Fruit fly (Drosophila melanogaster) whole organism, embryonic: Measurements from ENCODE around the gene Ugt37B1.

Experiments used
- Awh ChIP-seq: fragments of 200-800 bp; sonication (Bioruptor generic); IDR thresholded peaks from 2 replicates; pipeline ENCODE4, ENCODE4 v1.3.6; 2022; ENCODE audit warnings: missing biosample characterization, missing genetic modification characterization
- Bgb ChIP-seq: fragments of 200-800 bp; sonication (Bioruptor generic); IDR thresholded peaks from 2 replicates; pipeline ENCODE4 v1.3.6; 2022; ENCODE audit warnings: missing biosample characterization, missing genetic modification characterization; ENCODE audit not compliant: partially characterized antibody
- Blimp-1 ChIP-seq: fragments of 200-800 bp; sonication (Bioruptor generic); optimal IDR thresholded peaks from 3 replicates; lab custom pipeline; 2018; ENCODE audit warnings: missing biosample characterization, missing genetic modification characterization, mild to moderate bottlenecking, moderate library complexity, missing genetic modification reagents
- CG10431 ChIP-seq: fragments of 200-800 bp; sonication (Bioruptor generic); optimal IDR thresholded peaks from 3 replicates; lab custom pipeline; 2018; ENCODE audit warnings: missing biosample characterization, mild to moderate bottlenecking, missing genetic modification characterization
- CG11247 ChIP-seq: fragments of 200-800 bp; sonication (Bioruptor generic); IDR thresholded peaks from 2 replicates; pipeline ENCODE4 v1.3.6; 2022; ENCODE audit warnings: missing biosample characterization, missing genetic modification characterization
- CG11696 ChIP-seq: fragments of 200-800 bp; sonication (Bioruptor generic); IDR thresholded peaks from 2 replicates; pipeline ENCODE4 v1.3.6; 2022; ENCODE audit warnings: missing biosample characterization, missing genetic modification characterization
- CG13894 ChIP-seq: fragments of 200-800 bp; sonication (Bioruptor generic); optimal IDR thresholded peaks from 3 replicates; lab custom pipeline; 2018; ENCODE audit warnings: missing biosample characterization, mild to moderate bottlenecking, missing genetic modification characterization, moderate library complexity
- CG15269 ChIP-seq: fragments of 200-800 bp; sonication (Bioruptor generic); optimal IDR thresholded peaks from 2 replicates; lab custom pipeline; 2018; ENCODE audit warnings: missing biosample characterization, mild to moderate bottlenecking, missing genetic modification characterization, moderate library complexity
- CG16779 ChIP-seq: fragments of 200-800 bp; sonication (Bioruptor generic); IDR thresholded peaks from 2 replicates; pipeline ENCODE4 v1.3.6; 2022; ENCODE audit warnings: missing biosample characterization, missing genetic modification characterization
- CG16863 ChIP-seq: fragments of 200-800 bp; sonication (Bioruptor generic); optimal IDR thresholded peaks from 3 replicates; lab custom pipeline; 2016; ENCODE audit warnings: missing biosample characterization, missing genetic modification characterization
- CG2116 ChIP-seq: fragments of 200-800 bp; sonication (Bioruptor generic); optimal IDR thresholded peaks from 3 replicates; lab custom pipeline; 2018; ENCODE audit warnings: missing biosample characterization, mild to moderate bottlenecking, missing genetic modification characterization
- CG2199 ChIP-seq: fragments of 200-800 bp; sonication (Bioruptor generic); IDR thresholded peaks from 3 replicates; pipeline ENCODE4 v1.3.6; 2022; ENCODE audit warnings: missing biosample characterization, missing genetic modification characterization
- CG2712 ChIP-seq: fragments of 200-800 bp; optimal IDR thresholded peaks from 3 replicates; lab custom pipeline; 2019; ENCODE audit warnings: missing biosample characterization, mild to moderate bottlenecking, missing genetic modification characterization, moderate library complexity
- CG3163 ChIP-seq: fragments of 200-800 bp; sonication (Bioruptor generic); optimal IDR thresholded peaks from 3 replicates; lab custom pipeline; 2016; ENCODE audit warnings: missing biosample characterization, missing genetic modification characterization
- CG3281 ChIP-seq: fragments of 200-800 bp; sonication (Bioruptor generic); optimal IDR thresholded peaks from 3 replicates; lab custom pipeline; 2017; ENCODE audit warnings: missing biosample characterization, mild to moderate bottlenecking, missing genetic modification characterization
- CG5953 ChIP-seq: fragments of 200-800 bp; sonication (Bioruptor generic); IDR thresholded peaks from 2 replicates; pipeline ENCODE4 v1.3.6; 2022; ENCODE audit warnings: missing biosample characterization, missing genetic modification characterization
- CG6765 ChIP-seq: fragments of 200-800 bp; sonication (Bioruptor generic); optimal IDR thresholded peaks from 3 replicates; lab custom pipeline; 2017; ENCODE audit warnings: missing biosample characterization, mild to moderate bottlenecking, missing genetic modification characterization
- CG6813 ChIP-seq: fragments of 200-800 bp; sonication (Bioruptor generic); optimal IDR thresholded peaks from 2 replicates; lab custom pipeline; 2017; ENCODE audit warnings: missing biosample characterization, missing genetic modification characterization, mild to moderate bottlenecking, moderate library complexity, missing genetic modification reagents
- CG7357 ChIP-seq: fragments of 200-800 bp; sonication (Bioruptor generic); IDR thresholded peaks from 3 replicates; pipeline ENCODE4 v1.3.6; 2022; ENCODE audit warnings: missing biosample characterization, missing genetic modification characterization
- CG7556 ChIP-seq: fragments of 200-800 bp; sonication (Bioruptor generic); optimal IDR thresholded peaks from 2 replicates; lab custom pipeline; 2017; ENCODE audit warnings: missing biosample characterization, mild to moderate bottlenecking, missing genetic modification characterization
- CG8290 ChIP-seq, 3 experiments: fragments of 200-800 bp; sonication (Bioruptor generic); optimal IDR thresholded peaks; 2 replicates each; lab custom pipeline; 2016 to 2019; ENCODE audit warnings: missing biosample characterization in 3 of 3, missing genetic modification characterization in 3 of 3, mild to moderate bottlenecking in 2 of 3, moderate library complexity in 1 of 3
- D ChIP-seq, 2 experiments: fragments of 200-800 bp in 1 of 2; fragments of >200 bp in 1 of 2; sonication (Bioruptor generic) in 1 of 2; optimal IDR thresholded peaks; 2 replicates in 1 of 2; 3 replicates in 1 of 2; lab custom pipeline; 2017; ENCODE audit warnings: mild to moderate bottlenecking in 1 of 2, missing biosample characterization in 1 of 2, missing genetic modification characterization in 1 of 2, missing genetic modification reagents in 1 of 2
- Deaf1 ChIP-seq: fragments of 200-800 bp; optimal IDR thresholded peaks from 3 replicates; lab custom pipeline; 2019; ENCODE audit warnings: missing biosample characterization, mild to moderate bottlenecking, missing genetic modification characterization, moderate library complexity
- Dll ChIP-seq: fragments of 200-800 bp; sonication (Bioruptor generic); IDR thresholded peaks from 4 replicates; pipeline ENCODE4 v1.3.6; 2022; ENCODE audit warnings: missing biosample characterization, missing genetic modification characterization; ENCODE audit not compliant: partially characterized antibody
- HLH4C ChIP-seq: fragments of 200-800 bp; sonication (Bioruptor generic); IDR thresholded peaks from 3 replicates; pipeline ENCODE4 v1.3.6; 2022; ENCODE audit warnings: missing biosample characterization, missing genetic modification characterization; ENCODE audit not compliant: partially characterized antibody
- Hmr ChIP-seq: fragments of 200-800 bp; sonication (Bioruptor generic); optimal IDR thresholded peaks from 3 replicates; lab custom pipeline; 2017; ENCODE audit warnings: mild to moderate bottlenecking, missing biosample characterization, missing genetic modification reagents, missing genetic modification characterization
- Hr51 ChIP-seq, 2 experiments: fragments of 200-800 bp; sonication (Bioruptor generic); optimal IDR thresholded peaks; 2 replicates in 1 of 2; 3 replicates in 1 of 2; lab custom pipeline; 2016 to 2018; ENCODE audit warnings: missing biosample characterization in 2 of 2, missing genetic modification characterization in 2 of 2, mild to moderate bottlenecking in 1 of 2, moderate library complexity in 1 of 2
- Lhr ChIP-seq: fragments of 200-800 bp; sonication (Bioruptor generic); optimal IDR thresholded peaks from 3 replicates; lab custom pipeline; 2017; ENCODE audit warnings: mild to moderate bottlenecking, missing biosample characterization, missing genetic modification reagents, missing genetic modification characterization
- Mes4 ChIP-seq: fragments of 200-800 bp; sonication (Bioruptor generic); optimal IDR thresholded peaks from 2 replicates; lab custom pipeline; 2016; ENCODE audit warnings: missing biosample characterization, missing genetic modification characterization
- Opbp ChIP-seq: fragments of 200-800 bp; sonication (Bioruptor generic); IDR thresholded peaks from 3 replicates; pipeline ENCODE4 v1.3.6; 2022; ENCODE audit warnings: missing biosample characterization, missing genetic modification characterization; ENCODE audit not compliant: partially characterized antibody
- amos ChIP-seq: fragments of 200-800 bp; sonication (Bioruptor generic); IDR thresholded peaks from 2 replicates; pipeline ENCODE4 v1.3.6; 2022; ENCODE audit warnings: missing biosample characterization, missing genetic modification characterization; ENCODE audit not compliant: partially characterized antibody
- ara ChIP-seq: fragments of 200-800 bp; sonication (Bioruptor generic); IDR thresholded peaks from 2 replicates; pipeline ENCODE4 v1.3.6; 2022; ENCODE audit warnings: missing biosample characterization, missing genetic modification characterization
- crol ChIP-seq: fragments of 200-800 bp; sonication (Bioruptor generic); IDR thresholded peaks from 2 replicates; pipeline ENCODE4 v1.3.6; 2022; ENCODE audit warnings: missing biosample characterization, missing genetic modification characterization
- ems ChIP-seq: fragments of 200-800 bp; sonication (Bioruptor generic); optimal IDR thresholded peaks from 3 replicates; lab custom pipeline; 2016; ENCODE audit warnings: missing biosample characterization, missing genetic modification characterization
- kni ChIP-seq: fragments of 200-800 bp; sonication (Bioruptor generic); optimal IDR thresholded peaks from 3 replicates; lab custom pipeline; 2017; ENCODE audit warnings: mild to moderate bottlenecking, missing biosample characterization, missing genetic modification reagents, missing genetic modification characterization
- luna ChIP-seq: fragments of 200-800 bp; sonication (Bioruptor generic); optimal IDR thresholded peaks from 2 replicates; lab custom pipeline; 2016; ENCODE audit warnings: missing biosample characterization, missing genetic modification characterization
- nom ChIP-seq: fragments of 200-800 bp; sonication (Bioruptor generic); optimal IDR thresholded peaks from 2 replicates; lab custom pipeline; 2017; ENCODE audit warnings: missing biosample characterization, missing genetic modification characterization, mild to moderate bottlenecking, moderate library complexity, missing genetic modification reagents
- odd ChIP-seq: fragments of 200-800 bp; sonication (Bioruptor generic); optimal IDR thresholded peaks from 2 replicates; lab custom pipeline; 2017; ENCODE audit warnings: missing biosample characterization, mild to moderate bottlenecking, missing genetic modification characterization
- seq ChIP-seq: fragments of 200-800 bp; sonication (Bioruptor generic); IDR thresholded peaks from 2 replicates; pipeline ENCODE4 v1.3.6; 2022; ENCODE audit warnings: missing biosample characterization, missing genetic modification characterization
- sima ChIP-seq: fragments of 200-800 bp; sonication (Bioruptor generic); optimal IDR thresholded peaks from 2 replicates; lab custom pipeline; 2016; ENCODE audit warnings: missing biosample characterization, missing genetic modification characterization
- sisA ChIP-seq: fragments of 200-800 bp; sonication (Bioruptor generic); IDR thresholded peaks from 2 replicates; pipeline ENCODE4 v1.3.6; 2022; ENCODE audit warnings: missing biosample characterization, missing genetic modification characterization
- tap ChIP-seq: fragments of 200-800 bp; optimal IDR thresholded peaks from 3 replicates; lab custom pipeline; 2019; ENCODE audit warnings: missing biosample characterization, mild to moderate bottlenecking, missing genetic modification characterization, moderate library complexity
- tx ChIP-seq: fragments of 200-800 bp; sonication (Bioruptor generic); optimal IDR thresholded peaks from 2 replicates; lab custom pipeline; 2016; ENCODE audit warnings: missing biosample characterization, missing genetic modification characterization
- unpg ChIP-seq: fragments of 200-800 bp; sonication (Bioruptor generic); optimal IDR thresholded peaks from 3 replicates; lab custom pipeline; 2018; ENCODE audit warnings: missing biosample characterization, mild to moderate bottlenecking, missing genetic modification characterization, moderate library complexity
- vnd ChIP-seq: fragments of 200-800 bp; sonication (Bioruptor generic); IDR thresholded peaks from 3 replicates; pipeline ENCODE4 v1.3.6; 2022; ENCODE audit warnings: missing biosample characterization, missing genetic modification characterization; ENCODE audit not compliant: partially characterized antibody
- zfh1 ChIP-seq: fragments of 200-800 bp; sonication (Bioruptor generic); IDR thresholded peaks from 3 replicates; pipeline ENCODE4 v1.3.6; 2022; ENCODE audit warnings: missing biosample characterization, missing genetic modification characterization

Ugt37B1 gene

DNA sequence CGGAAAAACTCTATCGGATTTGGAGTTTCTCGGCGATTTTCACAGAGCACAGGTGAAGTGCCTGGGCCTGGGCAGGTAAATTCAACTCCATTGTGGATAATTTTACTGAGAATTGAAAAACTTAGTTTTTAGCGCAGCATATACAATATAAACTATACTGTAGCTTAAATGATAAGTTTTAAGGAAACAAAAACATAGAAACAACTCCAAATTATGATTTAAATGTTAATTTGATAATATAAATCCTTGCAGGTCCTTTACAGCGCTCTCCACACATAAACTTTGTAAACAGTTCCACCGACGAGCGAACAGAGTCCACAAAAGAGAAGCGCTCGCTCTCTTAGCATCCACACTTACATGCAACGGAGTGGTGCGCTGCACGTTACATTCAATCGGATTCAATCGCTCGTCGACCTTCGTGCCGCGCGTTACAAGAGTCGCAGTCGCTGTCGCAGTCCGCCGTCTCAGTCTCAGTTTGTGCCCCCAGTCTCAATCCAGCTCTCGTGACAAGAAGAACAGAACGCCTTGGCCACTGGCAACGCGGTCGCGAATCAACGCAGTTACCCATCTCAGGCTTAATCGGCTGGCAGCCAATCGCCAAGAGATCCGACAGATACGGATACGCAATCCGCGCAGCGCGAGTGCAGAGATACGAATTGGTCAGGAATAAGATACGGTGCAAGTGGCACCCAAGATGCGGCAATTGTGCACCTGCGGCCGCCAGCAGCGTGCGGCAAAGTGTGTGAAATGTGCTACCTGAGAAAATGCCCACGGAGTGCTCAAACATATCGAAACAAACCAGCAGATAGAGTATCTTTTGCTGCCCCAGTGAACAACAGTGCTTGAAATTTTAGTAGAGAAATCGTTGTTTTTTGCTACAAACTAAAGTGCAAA lies 45.9 kb upstream of the Ugt37B1 start, which contains the start of gene smal (continued):
- 0 out of 2 replicates have a peak, but pooled peaks have one; percentile 44 for TF ChIP-seq CG5953 (GFP tag; lab: Robert Waterston, UW)
- TF ChIP-seq Opbp (GFP tag; lab: Robert Waterston, UW) = peak; percentile 75; the same call in 2 of the 3 replicates
- TF ChIP-seq CG8290 (GFP tag; optimal IDR thresholded peaks at IDR 0.05; lab: Kevin White, UChicago) = no peak
- peak; percentile 21 to 64 for TF ChIP-seq CG8290 (tag; optimal IDR thresholded peaks at IDR 0.05; lab: Kevin White, UChicago)
- peak; percentile 26; the same call in 1 of the 2 replicates for TF ChIP-seq CG11247 (GFP tag; lab: Robert Waterston, UW)
- no peak for TF ChIP-seq CG13894 (tag; lab: Kevin White, UChicago)
- no peak for TF ChIP-seq CG16863 (GFP tag; lab: Kevin White, UChicago)
- TF ChIP-seq odd (GFP tag; lab: Kevin White, UChicago) = peak; percentile 19
- no peak for TF ChIP-seq D (optimal IDR thresholded peaks at IDR 0.05; lab: Kevin White, UChicago)
- peak; percentile 14 for TF ChIP-seq D (GFP tag; optimal IDR thresholded peaks at IDR 0.05; lab: Kevin White, UChicago)
- TF ChIP-seq seq = 0 out of 2 replicates have a peak, but pooled peaks have one; percentile 17
- no peak for TF ChIP-seq Lhr (GFP tag; lab: Kevin White, UChicago)
- no peak for TF ChIP-seq luna
- peak; percentile 19 for TF ChIP-seq nom (GFP tag; lab: Kevin White, UChicago)
- TF ChIP-seq unpg = no peak
- no peak for TF ChIP-seq CG7357 (GFP tag; lab: Robert Waterston, UW)
- TF ChIP-seq Hmr (GFP tag; lab: Kevin White, UChicago) = peak; percentile 41
- TF ChIP-seq sisA (GFP tag; lab: Robert Waterston, UW) = no peak
- no peak for TF ChIP-seq CG3281 (GFP tag; lab: Kevin White, UChicago)
- TF ChIP-seq Hr51 (GFP tag; optimal IDR thresholded peaks at IDR 0.05; lab: Kevin White, UChicago) = peak in 1 of 2 experiments; percentile 34
- no peak for TF ChIP-seq CG16779 (GFP tag; lab: Robert Waterston, UW)
- peak; percentile 90 for TF ChIP-seq Deaf1 (tag; lab: Kevin White, UChicago)
- TF ChIP-seq Bgb (GFP tag; lab: Robert Waterston, UW) = peak; percentile 61
- TF ChIP-seq Awh (GFP tag; lab: Robert Waterston, UW) = peak; percentile 54
- TF ChIP-seq CG6765 (GFP tag; lab: Kevin White, UChicago) = peak; percentile 5
- TF ChIP-seq CG11696 (GFP tag; lab: Robert Waterston, UW) = 0 out of 2 replicates have a peak, but pooled peaks have one; percentile 30
- TF ChIP-seq crol = peak; percentile 37; the same call in 1 of the 2 replicates
- TF ChIP-seq CG15269 (tag; lab: Kevin White, UChicago) = no peak
- peak; percentile 47 for TF ChIP-seq amos (GFP tag; lab: Robert Waterston, UW)
- TF ChIP-seq CG3163 (GFP tag; lab: Kevin White, UChicago) = peak; percentile 94
- TF ChIP-seq HLH4C (GFP tag; lab: Robert Waterston, UW) = 0 out of 3 replicates have a peak, but pooled peaks have one; percentile 38
- TF ChIP-seq CG10431 = peak; percentile 54
- TF ChIP-seq CG2199 = peak; percentile 90
- TF ChIP-seq CG6813 (GFP tag; lab: Kevin White, UChicago) = peak; percentile 45
- no peak for TF ChIP-seq CG7556 (GFP tag; lab: Kevin White, UChicago)

DNA sequence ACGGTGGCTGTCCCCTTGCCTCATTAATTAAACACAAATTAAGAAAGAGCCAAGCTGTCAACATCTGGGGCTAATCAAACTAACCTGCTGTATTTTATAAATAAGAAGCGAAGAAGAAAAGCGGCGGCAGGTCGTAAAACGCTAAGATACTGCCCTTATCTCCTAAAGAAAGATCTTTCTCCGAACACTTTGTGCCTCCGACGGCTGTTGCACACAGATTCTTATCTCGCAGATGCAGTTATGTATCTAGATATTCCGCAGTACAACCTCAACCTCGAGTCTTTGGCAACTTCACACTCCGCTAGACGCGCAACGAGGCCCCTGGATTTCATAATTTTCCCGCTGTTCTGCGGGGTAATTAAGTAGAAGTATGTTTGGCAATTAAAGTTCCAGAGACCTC lies 44.9 kb upstream of the Ugt37B1 start:
- TF ChIP-seq sima (GFP tag; lab: Kevin White, UChicago) (no peak), kni (peak; percentile 15), CG2116 (GFP tag; lab: Kevin White, UChicago) (no peak), Blimp-1 (GFP tag; lab: Kevin White, UChicago) (peak; percentile 44), tx (no peak), ems (GFP tag; lab: Kevin White, UChicago) (no peak), Mes4 (GFP tag; lab: Kevin White, UChicago) (no peak), CG2712 (tag; lab: Kevin White, UChicago) (no peak), tap (tag; lab: Kevin White, UChicago) (no peak), vnd (GFP tag; lab: Robert Waterston, UW) (no peak), Dll (GFP tag; lab: Robert Waterston, UW) (0 out of 4 replicates have a peak, but pooled peaks have one; percentile 8), zfh1 (0 out of 3 replicates have a peak, but pooled peaks have one; percentile 4), ara (GFP tag; lab: Robert Waterston, UW) (no peak), seq (no peak)
